Worm (Caenorhabditis elegans) whole organism, L3 larva: ENCODE results near the gene srlf-30.

Source experiments
- elt-2 ChIP-seq: sonication (generic microtip); optimal IDR thresholded peaks from 2 replicates; lab custom pipeline; 2016; ENCODE audit warnings: missing genetic modification reagents, mild to moderate bottlenecking, missing genetic modification characterization, missing compliant biosample characterization
- mdl-1 ChIP-seq: fragments of 150-350 bp; optimal IDR thresholded peaks from 2 replicates; lab custom pipeline; 2014; ENCODE audit warnings: missing biosample characterization, missing genetic modification characterization
- nhr-25 ChIP-seq: sonication (generic microtip); optimal IDR thresholded peaks from 2 replicates; lab custom pipeline; 2017; ENCODE audit warnings: missing biosample characterization, missing genetic modification characterization
- unc-39 ChIP-seq: sonication (generic microtip); optimal IDR thresholded peaks from 4 replicates; lab custom pipeline; 2017; ENCODE audit warnings: missing biosample characterization, missing genetic modification characterization
- zag-1 ChIP-seq: fragments of 150-350 bp; optimal IDR thresholded peaks from 2 replicates; lab custom pipeline; 2014; ENCODE audit warnings: missing biosample characterization, missing genetic modification characterization
- ztf-11 ChIP-seq: fragments of 150-350 bp; optimal IDR thresholded peaks from 2 replicates; lab custom pipeline; 2014; ENCODE audit warnings: missing biosample characterization, missing genetic modification characterization

- no peak for TF ChIP-seq elt-2 (tag; lab: Kevin White, UChicago)
- TF ChIP-seq ztf-11 (tag; lab: Kevin White, UChicago): no peak
- no peak for TF ChIP-seq unc-39 (tag; lab: Kevin White, UChicago)
- TF ChIP-seq zag-1: no peak
- no peak for TF ChIP-seq mdl-1 (tag; lab: Kevin White, UChicago)
- no peak for TF ChIP-seq nhr-25 (tag; lab: Kevin White, UChicago)
Measured at ce11 chrIV:10879542-10879941, 20.6 kb upstream of the srlf-30 start, which contains the start of gene sdz-13.
